Worm (Caenorhabditis elegans) whole organism, mixed stage, embryonic: ENCODE data around the gene tag-335.

Experiments
- M03D4.4 ChIP-seq: sonication (generic microtip); optimal IDR thresholded peaks from 2 replicates; lab custom pipeline; 2017; ENCODE audit warnings: mild to moderate bottlenecking, missing genetic modification characterization, missing compliant biosample characterization
- ceh-39 ChIP-seq: fragments of 150-350 bp; optimal IDR thresholded peaks from 2 replicates; lab custom pipeline; 2014; ENCODE audit warnings: missing biosample characterization, missing genetic modification characterization
- ceh-43 ChIP-seq: fragments of 200-800 bp; sonication (Bioruptor generic); optimal IDR thresholded peaks from 2 replicates; lab custom pipeline; 2018; ENCODE audit warnings: mild to moderate bottlenecking, missing genetic modification characterization, moderate library complexity, missing compliant biosample characterization
- ces-1 ChIP-seq: fragments of 150-350 bp; optimal IDR thresholded peaks from 2 replicates; lab custom pipeline; 2014; ENCODE audit warnings: missing biosample characterization, missing genetic modification reagents, missing genetic modification characterization
- drap-1 ChIP-seq: fragments of 200-800 bp; sonication (Bioruptor generic); optimal IDR thresholded peaks from 3 replicates; lab custom pipeline; 2018; ENCODE audit warnings: mild to moderate bottlenecking, missing genetic modification characterization, missing compliant biosample characterization
- flh-1 ChIP-seq: fragments of 200-800 bp; sonication (Bioruptor generic); optimal IDR thresholded peaks from 2 replicates; lab custom pipeline; 2018; ENCODE audit warnings: mild to moderate bottlenecking, missing genetic modification characterization, moderate library complexity, missing compliant biosample characterization
- ham-2 ChIP-seq: fragments of 200-800 bp; sonication (Bioruptor generic); optimal IDR thresholded peaks from 2 replicates; lab custom pipeline; 2018; ENCODE audit warnings: mild to moderate bottlenecking, missing genetic modification characterization, missing compliant biosample characterization
- mab-5 ChIP-seq: fragments of 150-350 bp; optimal IDR thresholded peaks from 2 replicates; lab custom pipeline; 2014; ENCODE audit warnings: missing biosample characterization, missing genetic modification characterization
- snpc-4 ChIP-seq: fragments of 150-350 bp; optimal IDR thresholded peaks from 2 replicates; lab custom pipeline; 2014; ENCODE audit warnings: missing biosample characterization, missing genetic modification characterization
- unc-120 ChIP-seq: sonication (generic microtip); optimal IDR thresholded peaks from 2 replicates; lab custom pipeline; 2017; ENCODE audit warnings: missing genetic modification characterization, missing compliant biosample characterization; ENCODE audit not compliant: poor library complexity, severe bottlenecking
- unc-39 ChIP-seq: fragments of 150-350 bp; optimal IDR thresholded peaks from 2 replicates; lab custom pipeline; 2014; ENCODE audit warnings: missing biosample characterization, missing genetic modification characterization
- ztf-11 ChIP-seq: fragments of 150-350 bp; optimal IDR thresholded peaks from 2 replicates; lab custom pipeline; 2014; ENCODE audit warnings: missing biosample characterization, missing genetic modification characterization

tag-335 gene

ce11 chrIV:12236011-12236410, 42.4 kb downstream of the tag-335 start, which contains the start of gene sre-16:
TSS of gene sre-16 (minus strand) at chrIV:12236111.
- no peak for TF ChIP-seq unc-39 (tag; lab: Kevin White, UChicago)
- TF ChIP-seq snpc-4 (tag; lab: Kevin White, UChicago): no peak
- TF ChIP-seq ztf-11 (tag; lab: Kevin White, UChicago): no peak
- no peak for TF ChIP-seq unc-120 (tag; lab: Kevin White, UChicago)
- no peak for TF ChIP-seq ceh-39 (tag; lab: Kevin White, UChicago)
- no peak for TF ChIP-seq flh-1 (GFP tag; lab: Kevin White, UChicago)
- no peak for TF ChIP-seq mab-5 (tag; lab: Kevin White, UChicago)
- TF ChIP-seq ceh-43 (GFP tag; lab: Kevin White, UChicago): no peak
- TF ChIP-seq, all 35 proteins: peak for 0

ce11 chrIV:12229679-12230078, 48.7 kb downstream of the tag-335 start, which contains the start of gene sre-18:
TSS of gene sre-18 (minus strand) at chrIV:12229779.
- TF ChIP-seq ham-2 (GFP tag; lab: Kevin White, UChicago) (no peak), M03D4.4 (tag; lab: Kevin White, UChicago) (no peak)
- TF ChIP-seq, all 35 proteins: peak for 0

ce11 chrIV:12227012-12227411, 51.4 kb downstream of the tag-335 start, which contains the start of gene mlt-3:
TSS of gene mlt-3 (minus strand) at chrIV:12227112.
- TF ChIP-seq drap-1 (GFP tag; lab: Kevin White, UChicago): no peak
- no peak for TF ChIP-seq flh-1 (GFP tag; lab: Kevin White, UChicago)
- TF ChIP-seq ces-1: no peak
